Fruit fly (Drosophila melanogaster) whole organism, embryonic: ENCODE measurements around the gene Pka-C3.

Source experiments
- C15 ChIP-seq: fragments of 200-800 bp; sonication (Bioruptor generic); IDR thresholded peaks from 3 replicates; pipeline ENCODE4 v1.3.6; 2022; ENCODE audit warnings: missing biosample characterization, missing genetic modification characterization
- CG10209 ChIP-seq: fragments of 200-800 bp; sonication (Bioruptor generic); optimal IDR thresholded peaks from 3 replicates; lab custom pipeline; 2017; ENCODE audit warnings: missing biosample characterization, mild to moderate bottlenecking, missing genetic modification characterization, missing genetic modification reagents
- CG10462 ChIP-seq: fragments of 200-800 bp; sonication (Bioruptor generic); optimal IDR thresholded peaks from 2 replicates; lab custom pipeline; 2016; ENCODE audit warnings: missing biosample characterization, missing genetic modification characterization
- CG11247 ChIP-seq: fragments of 200-800 bp; sonication (Bioruptor generic); IDR thresholded peaks from 2 replicates; pipeline ENCODE4 v1.3.6; 2022; ENCODE audit warnings: missing biosample characterization, missing genetic modification characterization
- CG11696 ChIP-seq: fragments of 200-800 bp; sonication (Bioruptor generic); IDR thresholded peaks from 2 replicates; pipeline ENCODE4 v1.3.6; 2022; ENCODE audit warnings: missing biosample characterization, missing genetic modification characterization
- CG13296 ChIP-seq: fragments of 200-800 bp; sonication (Bioruptor generic); optimal IDR thresholded peaks from 3 replicates; lab custom pipeline; 2018; ENCODE audit warnings: missing biosample characterization, mild to moderate bottlenecking, missing genetic modification characterization
- CG13775 ChIP-seq: fragments of 200-800 bp; sonication (Bioruptor generic); optimal IDR thresholded peaks from 3 replicates; lab custom pipeline; 2017; ENCODE audit warnings: missing biosample characterization, mild to moderate bottlenecking, missing genetic modification characterization
- CG15514 ChIP-seq: fragments of 200-800 bp; sonication (Bioruptor generic); optimal IDR thresholded peaks from 3 replicates; lab custom pipeline; 2017; ENCODE audit warnings: missing biosample characterization, missing genetic modification characterization, mild to moderate bottlenecking, moderate library complexity, missing genetic modification reagents
- CG1603 ChIP-seq: fragments of 200-800 bp; sonication (Bioruptor generic); optimal IDR thresholded peaks from 2 replicates; lab custom pipeline; 2019; ENCODE audit warnings: missing biosample characterization, mild to moderate bottlenecking, missing genetic modification characterization, moderate library complexity
- CG16779 ChIP-seq: fragments of 200-800 bp; sonication (Bioruptor generic); IDR thresholded peaks from 2 replicates; pipeline ENCODE4 v1.3.6; 2022; ENCODE audit warnings: missing biosample characterization, missing genetic modification characterization
- CG2120 ChIP-seq: fragments of 200-800 bp; sonication (Bioruptor generic); optimal IDR thresholded peaks from 3 replicates; lab custom pipeline; 2016; ENCODE audit warnings: missing biosample characterization, missing genetic modification characterization
- CG31365 ChIP-seq: fragments of 200-800 bp; sonication (Bioruptor generic); optimal IDR thresholded peaks from 2 replicates; lab custom pipeline; 2018; ENCODE audit warnings: missing biosample characterization, mild to moderate bottlenecking, missing genetic modification characterization
- CG33557 ChIP-seq: fragments of 200-800 bp; sonication (Bioruptor generic); optimal IDR thresholded peaks from 2 replicates; lab custom pipeline; 2019; ENCODE audit warnings: missing biosample characterization, mild to moderate bottlenecking, missing genetic modification characterization, moderate library complexity
- CG3726 ChIP-seq: fragments of 200-800 bp; sonication (Bioruptor generic); IDR thresholded peaks from 3 replicates; pipeline ENCODE4, ENCODE4 v1.3.6; 2022; ENCODE audit warnings: missing biosample characterization, missing genetic modification characterization
- CG3847 ChIP-seq: fragments of 200-800 bp; sonication (Bioruptor generic); IDR thresholded peaks from 2 replicates; pipeline ENCODE4 v1.3.6; 2022; ENCODE audit warnings: missing biosample characterization, missing genetic modification characterization
- CG4328 ChIP-seq: fragments of 200-800 bp; sonication (Bioruptor generic); optimal IDR thresholded peaks from 3 replicates; lab custom pipeline; 2017; ENCODE audit warnings: missing biosample characterization, missing genetic modification reagents, missing genetic modification characterization
- CG4617 ChIP-seq: fragments of 200-800 bp; sonication (Bioruptor generic); optimal IDR thresholded peaks from 3 replicates; lab custom pipeline; 2016; ENCODE audit warnings: missing biosample characterization, missing genetic modification characterization, borderline replicate concordance
- CG4707 ChIP-seq: fragments of 200-800 bp; sonication (Bioruptor generic); optimal IDR thresholded peaks from 2 replicates; lab custom pipeline; 2018; ENCODE audit warnings: missing biosample characterization, mild to moderate bottlenecking, missing genetic modification characterization, moderate library complexity
- CG4854 ChIP-seq: fragments of 200-800 bp; sonication (Bioruptor generic); optimal IDR thresholded peaks from 2 replicates; lab custom pipeline; 2016; ENCODE audit warnings: missing biosample characterization, missing genetic modification characterization, inconsistent platforms
- CG7928 ChIP-seq: fragments of 200-800 bp; sonication (Bioruptor generic); optimal IDR thresholded peaks from 2 replicates; lab custom pipeline; 2017; ENCODE audit warnings: missing biosample characterization, mild to moderate bottlenecking, missing genetic modification characterization
- CkIIα-i1 ChIP-seq: fragments of 200-800 bp; sonication (Bioruptor generic); IDR thresholded peaks from 2 replicates; pipeline ENCODE4 v1.3.6; 2022; ENCODE audit warnings: missing biosample characterization, missing genetic modification characterization
- Dref ChIP-seq: fragments of 200-800 bp; sonication (Bioruptor generic); IDR thresholded peaks from 2 replicates; pipeline ENCODE4 v1.3.6; 2022; ENCODE audit warnings: missing biosample characterization, missing genetic modification characterization
- Neu2 ChIP-seq: fragments of 200-800 bp; sonication (Bioruptor generic); optimal IDR thresholded peaks from 3 replicates; lab custom pipeline; 2016; ENCODE audit warnings: missing biosample characterization, missing genetic modification characterization, borderline replicate concordance
- NfI ChIP-seq: fragments of 200-800 bp; sonication (Bioruptor generic); optimal IDR thresholded peaks from 3 replicates; lab custom pipeline; 2018; ENCODE audit warnings: missing biosample characterization, mild to moderate bottlenecking, missing genetic modification characterization, moderate library complexity
- Xbp1 ChIP-seq: fragments of 200-800 bp; sonication (Bioruptor generic); optimal IDR thresholded peaks from 3 replicates; lab custom pipeline; 2016; ENCODE audit warnings: missing biosample characterization, mild to moderate bottlenecking, missing genetic modification characterization
- bab2 ChIP-seq: fragments of 200-800 bp; sonication (Bioruptor generic); optimal IDR thresholded peaks from 2 replicates; lab custom pipeline; 2016; ENCODE audit warnings: missing biosample characterization, missing genetic modification characterization
- bcd ChIP-seq: fragments of 200-800 bp; sonication (Bioruptor generic); optimal IDR thresholded peaks from 2 replicates; lab custom pipeline; 2017; ENCODE audit warnings: missing biosample characterization, mild to moderate bottlenecking, missing genetic modification characterization
- crol ChIP-seq: fragments of 200-800 bp; sonication (Bioruptor generic); IDR thresholded peaks from 2 replicates; pipeline ENCODE4 v1.3.6; 2022; ENCODE audit warnings: missing biosample characterization, missing genetic modification characterization
- disco-r ChIP-seq: fragments of 200-800 bp; sonication (Bioruptor generic); optimal IDR thresholded peaks from 2 replicates; lab custom pipeline; 2016; ENCODE audit warnings: missing biosample characterization, missing genetic modification characterization
- ems ChIP-seq: fragments of 200-800 bp; sonication (Bioruptor generic); optimal IDR thresholded peaks from 3 replicates; lab custom pipeline; 2016; ENCODE audit warnings: missing biosample characterization, missing genetic modification characterization
- ewg ChIP-seq: fragments of 200-800 bp; sonication (Bioruptor generic); optimal IDR thresholded peaks from 3 replicates; lab custom pipeline; 2017; ENCODE audit warnings: mild to moderate bottlenecking, missing biosample characterization, missing genetic modification reagents, missing genetic modification characterization
- fru ChIP-seq: fragments of >200 bp; optimal IDR thresholded peaks from 2 replicates; lab custom pipeline; 2017
- gcm ChIP-seq: fragments of 200-800 bp; sonication (Bioruptor generic); optimal IDR thresholded peaks from 2 replicates; lab custom pipeline; 2019; ENCODE audit warnings: missing biosample characterization, mild to moderate bottlenecking, missing genetic modification characterization, moderate library complexity
- gfzf ChIP-seq: fragments of 200-800 bp; sonication (Bioruptor generic); optimal IDR thresholded peaks from 2 replicates; lab custom pipeline; 2016; ENCODE audit warnings: missing biosample characterization, mild to moderate bottlenecking, missing genetic modification characterization, moderate library complexity
- gsb-n ChIP-seq: fragments of 200-800 bp; sonication (Bioruptor generic); optimal IDR thresholded peaks from 3 replicates; lab custom pipeline; 2018; ENCODE audit warnings: missing biosample characterization, mild to moderate bottlenecking, missing genetic modification characterization
- her ChIP-seq: fragments of 200-800 bp; sonication (Bioruptor generic); optimal IDR thresholded peaks from 2 replicates; lab custom pipeline; 2016; ENCODE audit warnings: missing biosample characterization, missing genetic modification characterization
- inv ChIP-seq: fragments of 200-800 bp; sonication (Bioruptor generic); IDR thresholded peaks from 2 replicates; pipeline ENCODE4 v1.3.6; 2022; ENCODE audit warnings: missing biosample characterization, missing genetic modification characterization; ENCODE audit not compliant: partially characterized antibody
- lab ChIP-seq: fragments of 200-800 bp; sonication (Bioruptor generic); optimal IDR thresholded peaks from 3 replicates; lab custom pipeline; 2017; ENCODE audit warnings: missing biosample characterization, missing genetic modification characterization, mild to moderate bottlenecking, moderate library complexity, missing genetic modification reagents
- maf-S ChIP-seq: fragments of 200-800 bp; sonication (Bioruptor generic); optimal IDR thresholded peaks from 2 replicates; lab custom pipeline; 2016; ENCODE audit warnings: missing biosample characterization, missing genetic modification characterization
- nerfin-1 ChIP-seq: fragments of 200-800 bp; sonication (Bioruptor generic); optimal IDR thresholded peaks from 3 replicates; lab custom pipeline; 2019; ENCODE audit warnings: missing biosample characterization, mild to moderate bottlenecking, missing genetic modification characterization, moderate library complexity
- psq ChIP-seq: fragments of 200-800 bp; sonication (Bioruptor generic); optimal IDR thresholded peaks from 2 replicates; lab custom pipeline; 2017; ENCODE audit warnings: missing biosample characterization, missing genetic modification characterization
- pzg ChIP-seq: fragments of 200-800 bp; sonication (Bioruptor generic); optimal IDR thresholded peaks from 3 replicates; lab custom pipeline; 2018; ENCODE audit warnings: missing biosample characterization, mild to moderate bottlenecking, missing genetic modification characterization, moderate library complexity
- ranshi ChIP-seq: fragments of 200-800 bp; sonication (Bioruptor generic); IDR thresholded peaks from 2 replicates; pipeline ENCODE4 v1.3.6; 2022; ENCODE audit warnings: missing biosample characterization, missing genetic modification characterization
- sens-2 ChIP-seq: fragments of 200-800 bp; sonication (Bioruptor generic); IDR thresholded peaks from 2 replicates; pipeline ENCODE4 v1.3.6; 2022; ENCODE audit warnings: missing biosample characterization, missing genetic modification characterization
- sisA ChIP-seq: fragments of 200-800 bp; sonication (Bioruptor generic); IDR thresholded peaks from 2 replicates; pipeline ENCODE4 v1.3.6; 2022; ENCODE audit warnings: missing biosample characterization, missing genetic modification characterization
- sob ChIP-seq: fragments of 200-800 bp; sonication (Bioruptor generic); IDR thresholded peaks from 2 replicates; pipeline ENCODE4 v1.3.6; 2022; ENCODE audit warnings: missing biosample characterization, missing genetic modification characterization
- tgo ChIP-seq: fragments of 200-800 bp; sonication (Bioruptor generic); IDR thresholded peaks from 3 replicates; pipeline ENCODE4 v1.3.6; 2022; ENCODE audit warnings: missing biosample characterization, missing genetic modification characterization
- unc-4 ChIP-seq: fragments of 200-800 bp; sonication (Bioruptor generic); IDR thresholded peaks from 2 replicates; pipeline ENCODE4 v1.3.6; 2022; ENCODE audit warnings: missing biosample characterization, missing genetic modification characterization; ENCODE audit not compliant: partially characterized antibody
- vvl ChIP-seq: fragments of 200-800 bp; sonication (Bioruptor generic); IDR thresholded peaks from 2 replicates; pipeline ENCODE4 v1.3.6; 2022; ENCODE audit warnings: missing biosample characterization, missing genetic modification characterization

Gene Pka-C3

dm6 chr3L:15967588-15968500 lies 13.2 kb upstream of the Pka-C3 start, which contains the start of the genes Brr2 and CG10516 (continued):
- TF ChIP-seq CG16779 (no peak), tgo (GFP tag; lab: Robert Waterston, UW) (no peak), ewg (GFP tag; lab: Kevin White, UChicago) (no peak), CG3726 (GFP tag; lab: Robert Waterston, UW) (no peak), gfzf (GFP tag; lab: Kevin White, UChicago) (peak; percentile 73), ranshi (GFP tag; lab: Robert Waterston, UW) (no peak), CG10209 (GFP tag; lab: Kevin White, UChicago) (no peak), Neu2 (GFP tag; lab: Kevin White, UChicago) (no peak), C15 (GFP tag; lab: Robert Waterston, UW) (no peak), NfI (no peak), her (GFP tag; lab: Kevin White, UChicago) (peak; percentile 27), CG4617 (GFP tag; lab: Kevin White, UChicago) (peak; percentile 80), CG15514 (peak; percentile 70), CG4328 (GFP tag; lab: Kevin White, UChicago) (no peak), gcm (GFP tag; lab: Kevin White, UChicago) (no peak), unc-4 (GFP tag; lab: Robert Waterston, UW) (peak; percentile 38; the same call in 1 of the 2 replicates), maf-S (GFP tag; lab: Kevin White, UChicago) (peak; percentile 7), CG3847 (GFP tag; lab: Robert Waterston, UW) (peak; percentile 62), CG4707 (GFP tag; lab: Kevin White, UChicago) (no peak), nerfin-1 (tag; lab: Kevin White, UChicago) (peak; percentile 19), Xbp1 (GFP tag; lab: Kevin White, UChicago) (peak; percentile 43), psq (GFP tag; lab: Kevin White, UChicago) (no peak), crol (GFP tag; lab: Robert Waterston, UW) (no peak), sisA (GFP tag; lab: Robert Waterston, UW) (no peak), CG10462 (GFP tag; lab: Kevin White, UChicago) (no peak), CG33557 (GFP tag; lab: Kevin White, UChicago) (no peak), CG31365 (tag; lab: Kevin White, UChicago) (no peak), CG4854 (GFP tag; lab: Kevin White, UChicago) (no peak), gsb-n (tag; lab: Kevin White, UChicago) (no peak), vvl (GFP tag; lab: Robert Waterston, UW) (no peak), CG13296 (GFP tag; lab: Kevin White, UChicago) (no peak), sob (GFP tag; lab: Robert Waterston, UW) (no peak), pzg (GFP tag; lab: Kevin White, UChicago) (peak; percentile 80), CG7928 (peak; percentile 30), CG11696 (GFP tag; lab: Robert Waterston, UW) (no peak), Dref (GFP tag; lab: Robert Waterston, UW) (peak; percentile 79), ems (GFP tag; lab: Kevin White, UChicago) (no peak), inv (GFP tag; lab: Robert Waterston, UW) (no peak), sens-2 (GFP tag; lab: Robert Waterston, UW) (no peak), bcd (GFP tag; lab: Kevin White, UChicago) (no peak), CG13775 (GFP tag; lab: Kevin White, UChicago) (no peak), CkIIα-i1 (GFP tag; lab: Robert Waterston, UW) (no peak), CG11247 (no peak), lab (GFP tag; lab: Kevin White, UChicago) (no peak), fru (lab: Kevin White, UChicago) (no peak), disco-r (no peak), CG2120 (GFP tag; lab: Kevin White, UChicago) (peak; percentile 48), CG1603 (tag; lab: Kevin White, UChicago) (no peak), bab2 (GFP tag; lab: Kevin White, UChicago) (peak; percentile 36)
